Worm (Caenorhabditis elegans): ENCODE results near the gene col-8.

Gene col-8

ce11 chrIII:7020500-7020899 is at the start of gene col-8:
col-8 (minus strand) TSS chrIII:7020600.
- TF ChIP-seq nhr-11 (tag; optimal IDR thresholded peaks at IDR 0.05) (no peak), egl-5 (tag; optimal IDR thresholded peaks at IDR 0.05) (no peak), snpc-4 (tag; optimal IDR thresholded peaks at IDR 0.05) (no peak), nhr-23 (tag; optimal IDR thresholded peaks at IDR 0.05) (no peak), nhr-77 (tag; optimal IDR thresholded peaks at IDR 0.05) (no peak), jun-1 (tag; optimal IDR thresholded peaks at IDR 0.05) (no peak), zag-1 (tag; optimal IDR thresholded peaks at IDR 0.05) (no peak), nhr-43 (tag; optimal IDR thresholded peaks at IDR 0.05; ENCODE audit: poor library complexity, severe bottlenecking) (no peak), fkh-2 (tag; optimal IDR thresholded peaks at IDR 0.05) (no peak), nfya-1 (tag; optimal IDR thresholded peaks at IDR 0.05; ENCODE audit: insufficient read depth) (no peak), egl-27 (tag; optimal IDR thresholded peaks at IDR 0.05) (no peak), nhr-76 (tag; optimal IDR thresholded peaks at IDR 0.05) (no peak), nhr-12 (tag; optimal IDR thresholded peaks at IDR 0.05) (no peak), mdl-1 (tag; optimal IDR thresholded peaks at IDR 0.05) (no peak), mml-1 (tag; optimal IDR thresholded peaks at IDR 0.05) (no peak), ama-1 (optimal IDR thresholded peaks at IDR 0.05) (no peak)

- no peak for TF ChIP-seq nhr-43 (tag; optimal IDR thresholded peaks at IDR 0.05; ENCODE audit: poor library complexity, severe bottlenecking)
- no peak for TF ChIP-seq lin-15B (tag; optimal IDR thresholded peaks at IDR 0.05)
- no peak for TF ChIP-seq ztf-4 (tag; optimal IDR thresholded peaks at IDR 0.05)
- no peak for TF ChIP-seq aly-2 (tag; optimal IDR thresholded peaks at IDR 0.05)
- TF ChIP-seq fkh-10 (GFP tag; optimal IDR thresholded peaks at IDR 0.05), result no peak
- no peak for TF ChIP-seq tbx-2 (tag; optimal IDR thresholded peaks at IDR 0.05)
These were observed 49.6 kb upstream of the col-8 start, which contains the start of gene tmem-17 for ce11 chrIII:7069981-7070380. tmem-17 (plus strand) TSS chrIII:7070281.

- TF ChIP-seq ceh-28 (tag; optimal IDR thresholded peaks at IDR 0.05) (no peak), elt-1 (tag; optimal IDR thresholded peaks at IDR 0.05) (no peak), lin-15B (tag; optimal IDR thresholded peaks at IDR 0.05) (peak; percentile 52), nfya-1 (tag; optimal IDR thresholded peaks at IDR 0.05; ENCODE audit: insufficient read depth) (peak; percentile 46), pha-4 (tag; optimal IDR thresholded peaks at IDR 0.05) (peak; percentile 69), egl-27 (tag; optimal IDR thresholded peaks at IDR 0.05) (no peak), fkh-2 (tag; optimal IDR thresholded peaks at IDR 0.05) (no peak), nhr-23 (tag; optimal IDR thresholded peaks at IDR 0.05) (peak; percentile 25), snpc-4 (tag; optimal IDR thresholded peaks at IDR 0.05) (peak; percentile 32), ceh-16 (tag; optimal IDR thresholded peaks at IDR 0.05) (no peak), hmg-11 (tag; optimal IDR thresholded peaks at IDR 0.05) (peak; percentile 55), fos-1 (tag; optimal IDR thresholded peaks at IDR 0.05) (no peak)
These were observed 48.2 kb upstream of the col-8 start, which contains the start of the genes ubc-18 and R01H2.8 for ce11 chrIII:7068520-7069113. ubc-18 (minus strand) TSS chrIII:7068570. R01H2.8 (plus strand) TSS chrIII:7069063.

DNA sequence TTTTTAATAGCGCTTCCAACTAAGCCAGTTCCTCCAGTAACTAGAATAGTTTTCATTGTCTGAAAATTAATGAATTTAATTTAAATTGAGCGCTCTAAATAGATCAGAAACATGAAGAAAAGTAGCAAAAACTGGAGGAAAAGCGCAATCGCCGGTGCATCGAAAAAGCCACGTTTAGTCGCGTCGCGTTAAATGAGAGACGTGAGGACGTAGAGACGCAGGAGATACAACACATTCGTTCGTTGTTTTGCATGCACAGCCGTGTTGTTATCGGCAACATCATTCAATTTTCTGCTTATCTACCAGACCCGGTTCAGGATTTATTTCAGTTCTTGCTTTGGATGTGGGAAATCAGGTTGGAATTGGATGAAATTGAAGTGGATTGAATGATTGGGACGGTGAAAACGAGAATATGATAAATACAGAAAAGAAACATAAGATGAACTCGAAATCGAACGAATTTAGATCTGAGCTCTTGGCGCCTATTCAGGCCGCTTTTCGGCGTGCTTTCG is 47.0 kb upstream of the col-8 start, which contains the start of gene ger-1:
Gene ger-1 (minus strand): TSS at position 93 of the 512 bp plus-strand sequence.
- TF ChIP-seq snpc-4 (tag; optimal IDR thresholded peaks at IDR 0.05) (no peak), nhr-67 (tag; optimal IDR thresholded peaks at IDR 0.05) (no peak), unc-62 (GFP tag; optimal IDR thresholded peaks at IDR 0.05) (no peak), elt-2 (tag; optimal IDR thresholded peaks at IDR 0.05) (peak; percentile 23), nhr-237 (tag; optimal IDR thresholded peaks at IDR 0.05) (no peak), nhr-76 (tag; optimal IDR thresholded peaks at IDR 0.05) (no peak), mdl-1 (tag; optimal IDR thresholded peaks at IDR 0.05) (no peak), nhr-12 (tag; optimal IDR thresholded peaks at IDR 0.05) (no peak)

DNA sequence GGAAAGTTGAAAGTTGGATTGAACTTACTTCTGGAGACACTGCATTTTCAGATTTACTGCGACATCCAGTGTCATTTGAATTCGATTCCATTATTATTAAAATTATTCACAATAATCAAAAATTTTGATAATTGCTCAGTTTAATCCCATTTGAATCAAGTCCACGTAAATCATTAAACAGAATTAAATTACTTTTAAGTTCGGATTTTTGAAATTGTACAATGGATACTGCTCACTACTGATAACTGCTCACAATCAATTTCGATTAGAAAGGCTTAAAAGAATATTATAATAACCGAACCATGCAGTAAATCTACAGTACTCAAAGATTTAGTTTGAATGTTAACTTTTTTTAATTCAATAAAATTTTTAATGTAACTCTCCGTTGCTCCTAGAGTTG is 43.8 kb upstream of the col-8 start, which contains the start of gene R01H2.4:
Gene R01H2.4 (minus strand): TSS at position 101 of the 400 bp plus-strand sequence.
- TF ChIP-seq nhr-23 (tag; optimal IDR thresholded peaks at IDR 0.05) (no peak), fos-1 (tag; optimal IDR thresholded peaks at IDR 0.05) (no peak), elt-2 (tag; optimal IDR thresholded peaks at IDR 0.05) (no peak), aly-2 (tag; optimal IDR thresholded peaks at IDR 0.05) (no peak), ceh-16 (tag; optimal IDR thresholded peaks at IDR 0.05) (no peak), ZK546.5 (tag; optimal IDR thresholded peaks at IDR 0.05) (no peak), tbx-2 (tag; optimal IDR thresholded peaks at IDR 0.05) (no peak), skn-1 (tag; optimal IDR thresholded peaks at IDR 0.05) (no peak), nhr-28 (tag; optimal IDR thresholded peaks at IDR 0.05) (no peak), nhr-76 (tag; optimal IDR thresholded peaks at IDR 0.05) (no peak), unc-39 (tag; optimal IDR thresholded peaks at IDR 0.05) (no peak), ztf-4 (tag; optimal IDR thresholded peaks at IDR 0.05) (no peak), ztf-11 (tag; optimal IDR thresholded peaks at IDR 0.05) (no peak), ceh-9 (tag; optimal IDR thresholded peaks at IDR 0.05) (no peak), pha-4 (tag; optimal IDR thresholded peaks at IDR 0.05) (no peak), pqm-1 (tag; optimal IDR thresholded peaks at IDR 0.05) (no peak), elt-3 (tag; optimal IDR thresholded peaks at IDR 0.05) (no peak), fkh-2 (tag; optimal IDR thresholded peaks at IDR 0.05) (no peak)
